Worm (Caenorhabditis elegans) whole organism, L4/young adult: ENCODE results near the gene tyr-2.

Experiments used
- W03F9.2 ChIP-seq: fragments of 150-350 bp; optimal IDR thresholded peaks from 2 replicates; lab custom pipeline; 2014; ENCODE audit warnings: missing biosample characterization, missing genetic modification characterization
- dao-5 ChIP-seq: sonication (generic microtip); optimal IDR thresholded peaks from 2 replicates; lab custom pipeline; 2016; ENCODE audit warnings: missing genotype, missing genetic modification characterization, moderate library complexity, missing compliant biosample characterization
- him-1 ChIP-seq: sonication (generic microtip); optimal IDR thresholded peaks from 2 replicates; lab custom pipeline; 2016; ENCODE audit warnings: missing genotype, missing genetic modification reagents, missing genetic modification characterization, missing compliant biosample characterization

The tyr-2 gene

DNA sequence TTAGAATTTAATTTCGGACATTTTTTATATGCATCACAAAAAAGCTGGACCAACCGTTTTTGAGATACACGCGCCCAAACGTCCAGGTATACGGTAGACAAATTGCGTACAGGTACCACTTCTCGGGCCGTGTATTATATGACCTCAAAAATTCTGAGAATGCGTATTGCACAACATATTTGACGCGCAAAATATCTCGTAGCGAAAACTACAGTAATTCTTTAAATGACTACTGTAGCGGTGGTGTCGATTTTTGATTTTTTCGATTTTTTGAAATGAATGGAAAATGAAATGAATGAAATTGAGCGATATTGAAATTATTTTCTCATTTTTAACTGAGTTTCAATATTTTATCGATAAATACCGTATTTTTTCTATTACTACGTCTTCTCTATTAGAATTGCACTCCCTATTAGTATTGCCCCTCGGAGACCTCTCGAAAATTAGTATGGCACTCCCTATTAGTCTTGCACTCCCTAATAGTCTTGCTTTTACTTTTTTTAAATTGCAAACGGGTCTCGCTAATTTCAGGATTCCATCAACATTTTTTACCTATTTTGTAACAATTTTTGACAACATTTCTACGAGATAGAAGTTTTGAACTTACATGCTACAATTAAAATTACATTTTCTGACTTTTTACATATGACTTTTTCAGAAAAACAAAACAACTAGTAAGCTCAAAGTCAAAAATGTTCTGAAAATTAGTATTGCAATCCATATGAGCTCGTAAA lies 35.5 kb downstream of the tyr-2 start:
- TF ChIP-seq dao-5 (tag; lab: Kevin White, UChicago) (no peak), him-1 (no peak)

DNA sequence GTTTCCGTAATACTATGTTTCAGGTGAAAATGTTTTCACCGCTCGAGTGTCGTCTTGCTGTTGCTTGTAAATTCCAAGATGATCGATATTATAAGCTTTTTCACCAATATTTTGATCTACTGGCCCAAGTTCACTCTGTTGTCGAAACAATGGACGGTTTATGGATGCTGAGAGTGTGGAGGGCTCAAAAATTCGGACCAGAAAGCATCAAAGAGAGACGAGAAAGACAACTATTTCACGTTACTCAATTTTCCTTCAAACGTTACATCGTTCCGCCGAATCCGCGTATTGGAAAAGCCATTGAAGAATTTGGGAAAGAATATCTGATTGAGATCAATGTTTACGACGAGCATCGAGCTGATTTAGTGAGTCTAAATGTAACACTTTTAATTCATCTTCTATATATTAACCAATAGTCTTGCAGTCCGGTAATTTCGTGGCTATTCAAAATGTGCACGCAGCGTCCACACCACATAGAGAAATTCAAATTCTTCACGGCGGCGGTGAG lies 36.2 kb downstream of the tyr-2 start, which contains the start of gene pot-3:
TSS of gene pot-3 (plus strand) at position 17 of the 508 bp plus-strand sequence.
- no peak for TF ChIP-seq him-1
- TF ChIP-seq dao-5 (tag; lab: Kevin White, UChicago), result no peak
- no peak for TF ChIP-seq W03F9.2 (tag; lab: Kevin White, UChicago)
